Worm (Caenorhabditis elegans) whole organism, L2 larva: ENCODE results near the gene srx-33.
A peak's percentile ranks its signal among the peaks of the same experiment; 100 is the strongest.

Source experiments
- C34F6.9 ChIP-seq: fragments of 150-350 bp; optimal IDR thresholded peaks from 2 replicates; lab custom pipeline; 2014; ENCODE audit warnings: missing biosample characterization, missing genetic modification characterization
- F13H6.1 ChIP-seq: sonication (generic microtip); optimal IDR thresholded peaks from 2 replicates; lab custom pipeline; 2016; ENCODE audit warnings: missing genetic modification characterization, missing compliant biosample characterization
- Y55F3AM.14 ChIP-seq: fragments of 200-800 bp; sonication (Bioruptor generic); optimal IDR thresholded peaks from 2 replicates; lab custom pipeline; 2018; ENCODE audit warnings: mild to moderate bottlenecking, missing genetic modification characterization, missing compliant biosample characterization
- ZK546.5 ChIP-seq: sonication (generic microtip); optimal IDR thresholded peaks from 2 replicates; lab custom pipeline; 2017; ENCODE audit warnings: missing biosample characterization, missing genetic modification characterization
- alr-1 ChIP-seq: fragments of 150-350 bp; optimal IDR thresholded peaks from 2 replicates; lab custom pipeline; 2014; ENCODE audit warnings: missing biosample characterization, missing genetic modification characterization
- aly-2 ChIP-seq: fragments of 150-350 bp; optimal IDR thresholded peaks from 2 replicates; lab custom pipeline; 2014; ENCODE audit warnings: missing biosample characterization, missing genetic modification characterization
- blmp-1 ChIP-seq: sonication (generic microtip); optimal IDR thresholded peaks from 2 replicates; lab custom pipeline; 2017; ENCODE audit warnings: missing genetic modification characterization, mild to moderate bottlenecking, missing compliant biosample characterization, antibody characterized with exemption, moderate library complexity; ENCODE audit not compliant: insufficient read depth
- ceh-16 ChIP-seq: fragments of 150-350 bp; optimal IDR thresholded peaks from 2 replicates; lab custom pipeline; 2014; ENCODE audit warnings: missing biosample characterization, missing genetic modification characterization
- ceh-82 ChIP-seq: fragments of 150-350 bp; optimal IDR thresholded peaks from 2 replicates; lab custom pipeline; 2014; ENCODE audit warnings: missing biosample characterization, missing genetic modification characterization
- elt-3 ChIP-seq: sonication (generic microtip); optimal IDR thresholded peaks from 2 replicates; lab custom pipeline; 2017; ENCODE audit warnings: missing biosample characterization, missing genetic modification characterization
- fos-1 ChIP-seq: fragments of 150-350 bp; optimal IDR thresholded peaks from 2 replicates; lab custom pipeline; 2014; ENCODE audit warnings: missing biosample characterization, missing genetic modification characterization
- lin-13 ChIP-seq: fragments of 150-350 bp; optimal IDR thresholded peaks from 2 replicates; lab custom pipeline; 2014; ENCODE audit warnings: missing biosample characterization, missing genetic modification reagents, missing genetic modification characterization
- lin-39 ChIP-seq: fragments of 150-350 bp; optimal IDR thresholded peaks from 2 replicates; lab custom pipeline; 2014; ENCODE audit warnings: missing biosample characterization, missing genetic modification reagents, missing genetic modification characterization
- lsy-2 ChIP-seq, 2 experiments: fragments of 150-350 bp in 1 of 2; sonication (generic microtip) in 1 of 2; optimal IDR thresholded peaks; 2 replicates each; lab custom pipeline; 2014 to 2017; ENCODE audit warnings: missing biosample characterization in 2 of 2, missing genetic modification characterization in 2 of 2
- mbf-1 ChIP-seq: sonication (generic microtip); optimal IDR thresholded peaks from 2 replicates; lab custom pipeline; 2017; ENCODE audit warnings: missing biosample characterization, missing genetic modification characterization
- mdl-1 ChIP-seq, 2 experiments: fragments of 150-350 bp in 1 of 2; sonication (generic microtip) in 1 of 2; optimal IDR thresholded peaks; 2 replicates each; lab custom pipeline; 2017; ENCODE audit warnings: missing biosample characterization in 2 of 2, missing genetic modification characterization in 2 of 2
- nhr-10 ChIP-seq: sonication (generic microtip); optimal IDR thresholded peaks from 2 replicates; lab custom pipeline; 2017; ENCODE audit warnings: missing biosample characterization, missing genetic modification characterization
- nhr-11 ChIP-seq: fragments of 150-350 bp; optimal IDR thresholded peaks from 2 replicates; lab custom pipeline; 2014; ENCODE audit warnings: missing biosample characterization, missing genetic modification characterization
- nhr-12 ChIP-seq: fragments of 150-350 bp; optimal IDR thresholded peaks from 2 replicates; lab custom pipeline; 2014; ENCODE audit warnings: missing biosample characterization, missing genetic modification characterization
- nhr-23 ChIP-seq: fragments of 150-350 bp; optimal IDR thresholded peaks from 2 replicates; lab custom pipeline; 2014; ENCODE audit warnings: missing biosample characterization, missing genetic modification reagents, missing genetic modification characterization
- nhr-237 ChIP-seq: fragments of 150-350 bp; optimal IDR thresholded peaks from 2 replicates; lab custom pipeline; 2014; ENCODE audit warnings: missing biosample characterization, missing genetic modification characterization
- nhr-77 ChIP-seq: fragments of 150-350 bp; optimal IDR thresholded peaks from 2 replicates; lab custom pipeline; 2014; ENCODE audit warnings: missing biosample characterization, missing genetic modification characterization
- sem-4 ChIP-seq: fragments of 150-350 bp; optimal IDR thresholded peaks from 2 replicates; lab custom pipeline; 2014; ENCODE audit warnings: missing biosample characterization, missing genetic modification reagents, missing genetic modification characterization
- sma-3 ChIP-seq: sonication (generic microtip); optimal IDR thresholded peaks from 2 replicates; lab custom pipeline; 2016; ENCODE audit warnings: missing genetic modification reagents, missing genetic modification characterization, missing compliant biosample characterization
- sma-9 ChIP-seq, 2 experiments: fragments of 150-350 bp in 1 of 2; sonication (generic microtip) in 1 of 2; optimal IDR thresholded peaks; 2 replicates each; lab custom pipeline; 2014 to 2016; ENCODE audit warnings: missing genetic modification characterization in 2 of 2, mild to moderate bottlenecking in 1 of 2, missing biosample characterization in 1 of 2, missing compliant biosample characterization in 1 of 2, missing genetic modification reagents in 1 of 2, moderate library complexity in 1 of 2
- snpc-4 ChIP-seq: fragments of 150-350 bp; optimal IDR thresholded peaks from 2 replicates; lab custom pipeline; 2014; ENCODE audit warnings: missing biosample characterization, missing genetic modification characterization
- unc-39 ChIP-seq: fragments of 150-350 bp; optimal IDR thresholded peaks from 2 replicates; lab custom pipeline; 2014; ENCODE audit warnings: missing biosample characterization, missing genetic modification characterization
- unc-55 ChIP-seq: fragments of 150-350 bp; sonication (generic microtip); optimal IDR thresholded peaks from 3 replicates; lab custom pipeline; 2014; ENCODE audit warnings: missing biosample characterization, missing genetic modification reagents, missing genetic modification characterization
- unc-62 ChIP-seq: fragments of 150-350 bp; optimal IDR thresholded peaks from 2 replicates; lab custom pipeline; 2014; ENCODE audit warnings: missing biosample characterization, missing genetic modification reagents, missing genetic modification characterization
- ztf-1 ChIP-seq: fragments of 200-800 bp; sonication (Bioruptor generic); conservative IDR thresholded peaks from 2 replicates; pipeline ENCODE4 v1.3.6; 2022; ENCODE audit warnings: missing genetic modification characterization, missing compliant biosample characterization
- ztf-4 ChIP-seq: fragments of 150-350 bp; optimal IDR thresholded peaks from 2 replicates; lab custom pipeline; 2014; ENCODE audit warnings: missing biosample characterization, missing genetic modification characterization

The srx-33 gene

DNA sequence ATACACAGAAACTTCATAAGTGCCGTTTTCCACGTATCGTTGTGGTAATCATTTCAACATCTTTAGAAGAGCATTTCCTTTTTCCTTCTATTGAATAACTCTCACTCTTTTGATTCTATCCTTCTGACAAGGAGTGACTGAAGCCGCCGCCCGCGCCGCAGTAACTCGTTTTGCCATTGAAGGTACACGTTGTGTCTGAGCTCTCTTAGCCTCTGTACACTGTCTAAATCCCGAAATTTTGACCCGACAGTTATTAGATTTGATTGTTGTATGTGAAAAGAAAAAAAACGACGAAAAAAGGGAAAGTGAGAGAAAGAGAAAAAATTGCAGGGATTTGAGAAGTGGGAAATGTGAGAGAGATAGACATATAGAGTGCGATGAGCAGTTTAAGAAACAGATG, 7.4 kb downstream of the srx-33 start:
- TF ChIP-seq snpc-4 (tag; lab: Kevin White, UChicago) (no peak), nhr-77 (tag; lab: Kevin White, UChicago) (no peak), C34F6.9 (tag; lab: Kevin White, UChicago) (peak; percentile 26), sma-9 (GFP tag; optimal IDR thresholded peaks at IDR 0.05; lab: Kevin White, UChicago) (peak; percentile 23), sma-9 (tag; optimal IDR thresholded peaks at IDR 0.05; lab: Kevin White, UChicago) (no peak), F13H6.1 (tag; lab: Kevin White, UChicago) (peak; percentile 15), ceh-82 (tag; lab: Kevin White, UChicago) (no peak), unc-55 (peak; percentile 15), unc-62 (GFP tag; lab: Kevin White, UChicago) (no peak)

ce11 chrV:7110370-7110769, 8.3 kb downstream of the srx-33 start:
- TF ChIP-seq lsy-2 (tag; optimal IDR thresholded peaks at IDR 0.05; lab: Kevin White, UChicago): no peak

- TF ChIP-seq fos-1 (tag; lab: Kevin White, UChicago) (no peak), unc-39 (tag; lab: Kevin White, UChicago) (no peak)
Measured at ce11 chrV:7106499-7107152, 12.1 kb downstream of the srx-33 start.

DNA sequence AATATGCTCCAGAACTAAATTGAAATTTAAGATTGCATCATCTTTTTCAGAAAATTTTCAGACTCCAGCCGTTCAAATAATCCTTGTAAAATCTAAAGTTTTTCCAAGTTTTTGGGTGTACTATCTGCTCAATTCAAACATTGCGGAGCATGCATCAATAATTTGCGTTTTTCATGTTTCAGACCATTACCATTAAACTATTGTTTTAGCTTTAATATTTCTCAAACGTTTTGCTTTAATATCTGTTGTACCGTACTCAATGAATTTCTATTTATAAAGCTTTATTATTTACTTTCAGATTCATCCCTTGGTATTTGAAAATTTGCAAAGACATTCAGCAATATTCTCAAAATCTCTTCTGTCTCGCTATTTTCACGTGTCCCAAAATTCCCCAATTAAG, 15.4 kb downstream of the srx-33 start, which contains the start of gene odr-2:
Gene odr-2 (plus strand): TSS at position 301 of the 400 bp plus-strand sequence.
- TF ChIP-seq nhr-77 (tag; lab: Kevin White, UChicago) (no peak), ztf-1 (GFP tag; lab: Robert Waterston, UW) (no peak), sem-4 (tag; lab: Kevin White, UChicago) (no peak)

ce11 chrV:7096811-7097210, 21.9 kb downstream of the srx-33 start:
- no peak for TF ChIP-seq nhr-77 (tag; lab: Kevin White, UChicago)
- no peak for TF ChIP-seq F13H6.1 (tag; lab: Kevin White, UChicago)
- TF ChIP-seq lin-39 (tag; lab: Kevin White, UChicago): no peak
- TF ChIP-seq sma-3 (GFP tag; lab: Kevin White, UChicago): no peak
- no peak for TF ChIP-seq blmp-1 (tag; lab: Kevin White, UChicago)
- TF ChIP-seq alr-1 (tag; lab: Kevin White, UChicago): no peak
- no peak for TF ChIP-seq nhr-23 (tag; lab: Kevin White, UChicago)
- TF ChIP-seq sem-4 (tag; lab: Kevin White, UChicago): no peak

- TF ChIP-seq mbf-1 (tag; lab: Kevin White, UChicago): no peak
- no peak for TF ChIP-seq lin-13 (GFP tag; lab: Kevin White, UChicago)
- TF ChIP-seq sma-3 (GFP tag; lab: Kevin White, UChicago): no peak
- TF ChIP-seq nhr-12 (tag; lab: Kevin White, UChicago): no peak
- no peak for TF ChIP-seq nhr-77 (tag; lab: Kevin White, UChicago)
- TF ChIP-seq nhr-237 (tag; lab: Kevin White, UChicago): no peak
- TF ChIP-seq alr-1 (tag; lab: Kevin White, UChicago): no peak
- no peak for TF ChIP-seq mdl-1 (tag; optimal IDR thresholded peaks at IDR 0.05; lab: Kevin White, UChicago)
- TF ChIP-seq Y55F3AM.14 (GFP tag; lab: Kevin White, UChicago): no peak
- TF ChIP-seq elt-3 (tag; lab: Kevin White, UChicago): no peak
- no peak for TF ChIP-seq unc-55
- no peak for TF ChIP-seq sem-4 (tag; lab: Kevin White, UChicago)
- TF ChIP-seq ztf-4 (tag; lab: Kevin White, UChicago): no peak
- TF ChIP-seq nhr-11 (tag; lab: Kevin White, UChicago): no peak
- TF ChIP-seq ZK546.5: no peak
- TF ChIP-seq aly-2 (tag; lab: Kevin White, UChicago): no peak
- TF ChIP-seq unc-62 (GFP tag; lab: Kevin White, UChicago): no peak
- no peak for TF ChIP-seq ceh-16 (tag; lab: Kevin White, UChicago)
- no peak for TF ChIP-seq nhr-10
Measured at ce11 chrV:7096129-7096730, 22.5 kb downstream of the srx-33 start.
